Worm (Caenorhabditis elegans) whole organism, young adult: ENCODE measurements around the gene nra-3.

Source experiments
- attf-5 ChIP-seq: fragments of 200-800 bp; sonication (Bioruptor generic); optimal IDR thresholded peaks from 2 replicates; lab custom pipeline; 2018; ENCODE audit warnings: mild to moderate bottlenecking, missing genetic modification characterization, missing compliant biosample characterization
- die-1 ChIP-seq: sonication (generic microtip); optimal IDR thresholded peaks from 2 replicates; lab custom pipeline; 2016; ENCODE audit warnings: missing genotype, mild to moderate bottlenecking, missing genetic modification characterization, missing compliant biosample characterization
- efl-1 ChIP-seq: fragments of 150-350 bp; optimal IDR thresholded peaks from 2 replicates; lab custom pipeline; 2014; ENCODE audit warnings: missing biosample characterization, missing genetic modification reagents, missing genetic modification characterization
- hlh-26 ChIP-seq: fragments of 200-800 bp; sonication (Bioruptor generic); conservative IDR thresholded peaks from 2 replicates; pipeline ENCODE4 v1.3.6; 2022; ENCODE audit warnings: missing genetic modification reagents, missing genetic modification characterization, missing compliant biosample characterization
- nhr-80 ChIP-seq: sonication (generic microtip); optimal IDR thresholded peaks from 2 replicates; lab custom pipeline; 2016; ENCODE audit warnings: missing genetic modification characterization, missing compliant biosample characterization
- pbrm-1 ChIP-seq: fragments of 200-800 bp; sonication (Bioruptor generic); IDR thresholded peaks from 2 replicates; pipeline ENCODE4 v1.3.6; 2022; ENCODE audit warnings: missing genetic modification reagents, missing genetic modification characterization, missing compliant biosample characterization
- pha-4 ChIP-seq: fragments of 150-350 bp; sonication (generic microtip); optimal IDR thresholded peaks from 2 replicates; lab custom pipeline; 2014; ENCODE audit warnings: missing biosample characterization, missing genetic modification reagents, missing genetic modification characterization
- tbp1 ChIP-seq: fragments of 200-800 bp; sonication (Bioruptor generic); optimal IDR thresholded peaks from 2 replicates; lab custom pipeline; 2018; ENCODE audit warnings: mild to moderate bottlenecking, missing genetic modification characterization, missing compliant biosample characterization
- ztf-25 ChIP-seq: fragments of 200-800 bp; sonication (Bioruptor generic); IDR thresholded peaks from 2 replicates; pipeline ENCODE4 v1.3.6; 2022; ENCODE audit warnings: missing genetic modification reagents, missing genetic modification characterization, missing compliant biosample characterization

DNA sequence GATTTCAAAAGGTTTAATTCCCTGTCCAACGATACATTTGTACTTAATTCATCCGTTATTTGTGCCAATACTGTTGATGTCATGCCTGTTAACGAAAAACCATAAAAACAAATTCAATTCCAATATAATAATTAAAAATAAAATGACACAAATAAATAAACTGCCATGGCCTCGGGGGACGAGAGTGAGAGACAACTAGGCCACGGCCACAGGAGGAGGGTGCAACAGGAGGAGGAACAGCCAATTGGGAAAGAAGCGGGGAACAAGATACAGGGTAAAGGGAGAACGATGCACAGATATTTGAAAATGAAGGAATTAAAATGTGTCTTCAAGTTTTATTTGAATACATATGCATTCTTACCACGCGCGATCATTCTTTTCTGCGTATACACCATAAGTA is 13.9 kb downstream of the nra-3 start, which contains the start of gene F21G4.6:
- no peak for TF ChIP-seq pha-4 (tag; lab: Kevin White, UChicago)
- TF ChIP-seq pbrm-1 (GFP tag; lab: Robert Waterston, UW): no peak
- TF ChIP-seq hlh-26 (GFP tag; lab: Robert Waterston, UW): no peak
- TF ChIP-seq die-1 (tag; lab: Kevin White, UChicago): no peak
- no peak for TF ChIP-seq ztf-25 (GFP tag; lab: Robert Waterston, UW)
- no peak for TF ChIP-seq attf-5 (GFP tag; lab: Kevin White, UChicago)
- TF ChIP-seq efl-1: no peak
- no peak for TF ChIP-seq nhr-80 (tag; lab: Kevin White, UChicago)
- TF ChIP-seq tbp1 (GFP tag; lab: Kevin White, UChicago): no peak
